Fruit fly (Drosophila melanogaster): ENCODE measurements around the gene mts.

Gene mts

dm6 chr2L:7827045-7828004 lies at the start of gene mts, which contains the start of gene Rack1:
Gene mts, plus strand, starts transcription at chr2L:7827650.
Gene Rack1, minus strand, starts transcription at chr2L:7827315.
- TF ChIP-seq ttk (optimal IDR thresholded peaks at IDR 0.05) = no peak
- TF ChIP-seq Sin3A (optimal IDR thresholded peaks at IDR 0.05) = no peak
- no peak for TF ChIP-seq psq (optimal IDR thresholded peaks at IDR 0.05)
- TF ChIP-seq h (optimal IDR thresholded peaks at IDR 0.05) = no peak
- no peak for TF ChIP-seq Myc (optimal IDR thresholded peaks at IDR 0.05)
- TF ChIP-seq insv (optimal IDR thresholded peaks at IDR 0.05) = no peak

dm6 chr2L:7777979-7778692 lies 49.3 kb upstream of the mts start, which contains the start of gene CG7179:
Gene CG7179, minus strand, starts transcription at chr2L:7778029.
- TF ChIP-seq h (optimal IDR thresholded peaks at IDR 0.05) (no peak), insv (optimal IDR thresholded peaks at IDR 0.05) (no peak), Myc (optimal IDR thresholded peaks at IDR 0.05) (no peak), Sin3A (optimal IDR thresholded peaks at IDR 0.05) (no peak), ttk (optimal IDR thresholded peaks at IDR 0.05) (no peak), psq (optimal IDR thresholded peaks at IDR 0.05) (no peak)

- TF ChIP-seq Myc (optimal IDR thresholded peaks at IDR 0.05) (no peak), ttk (optimal IDR thresholded peaks at IDR 0.05) (no peak), insv (optimal IDR thresholded peaks at IDR 0.05) (no peak), psq (optimal IDR thresholded peaks at IDR 0.05) (no peak), h (optimal IDR thresholded peaks at IDR 0.05) (no peak), Sin3A (optimal IDR thresholded peaks at IDR 0.05) (no peak)
These were observed 47.7 kb upstream of the mts start, which contains the start of gene Uro for dm6 chr2L:7779785-7780184. Gene Uro, plus strand, starts transcription at chr2L:7780085.

- TF ChIP-seq ttk (optimal IDR thresholded peaks at IDR 0.05) (no peak), h (optimal IDR thresholded peaks at IDR 0.05) (no peak)
These were observed 46.3 kb upstream of the mts start, which contains the start of gene CG7164 for dm6 chr2L:7781165-7781564. Gene CG7164, plus strand, starts transcription at chr2L:7781465.

- no peak for TF ChIP-seq insv (optimal IDR thresholded peaks at IDR 0.05)
- TF ChIP-seq psq (optimal IDR thresholded peaks at IDR 0.05) = no peak
- TF ChIP-seq ttk (optimal IDR thresholded peaks at IDR 0.05) = no peak
- no peak for TF ChIP-seq h (optimal IDR thresholded peaks at IDR 0.05)
- TF ChIP-seq Myc (optimal IDR thresholded peaks at IDR 0.05) = no peak
- TF ChIP-seq Sin3A (optimal IDR thresholded peaks at IDR 0.05) = no peak
These were observed 44.6 kb upstream of the mts start, which contains the start of gene Brd7-9 for dm6 chr2L:7782788-7783401. Gene Brd7-9, plus strand, starts transcription at chr2L:7782865.

dm6 chr2L:7788952-7789466 lies 38.4 kb upstream of the mts start:
- TF ChIP-seq h (optimal IDR thresholded peaks at IDR 0.05) (no peak), Sin3A (optimal IDR thresholded peaks at IDR 0.05) (no peak), insv (optimal IDR thresholded peaks at IDR 0.05) (no peak), psq (optimal IDR thresholded peaks at IDR 0.05) (no peak), ttk (optimal IDR thresholded peaks at IDR 0.05) (no peak), Myc (optimal IDR thresholded peaks at IDR 0.05) (no peak)

dm6 chr2L:7790081-7790447 lies 37.4 kb upstream of the mts start:
- TF ChIP-seq ttk (optimal IDR thresholded peaks at IDR 0.05) = no peak
- TF ChIP-seq Sin3A (optimal IDR thresholded peaks at IDR 0.05) = no peak
- TF ChIP-seq insv (optimal IDR thresholded peaks at IDR 0.05) = no peak
- no peak for TF ChIP-seq psq (optimal IDR thresholded peaks at IDR 0.05)
- no peak for TF ChIP-seq h (optimal IDR thresholded peaks at IDR 0.05)
- TF ChIP-seq Myc (optimal IDR thresholded peaks at IDR 0.05) = no peak

- TF ChIP-seq Myc (optimal IDR thresholded peaks at IDR 0.05) (no peak), insv (optimal IDR thresholded peaks at IDR 0.05) (no peak), psq (optimal IDR thresholded peaks at IDR 0.05) (no peak), h (optimal IDR thresholded peaks at IDR 0.05) (no peak), Sin3A (optimal IDR thresholded peaks at IDR 0.05) (no peak)
These were observed 36.7 kb upstream of the mts start, which contains the start of gene CG7149 for dm6 chr2L:7790448-7791355. Gene CG7149, minus strand, starts transcription at chr2L:7790557.

- TF ChIP-seq Myc (optimal IDR thresholded peaks at IDR 0.05) (no peak), h (optimal IDR thresholded peaks at IDR 0.05) (no peak), ttk (optimal IDR thresholded peaks at IDR 0.05) (no peak), psq (optimal IDR thresholded peaks at IDR 0.05) (no peak), insv (optimal IDR thresholded peaks at IDR 0.05) (no peak), Sin3A (optimal IDR thresholded peaks at IDR 0.05) (no peak)
These were observed 36.1 kb upstream of the mts start for dm6 chr2L:7791356-7791738.

- TF ChIP-seq h (optimal IDR thresholded peaks at IDR 0.05) (no peak), Myc (optimal IDR thresholded peaks at IDR 0.05) (no peak), Sin3A (optimal IDR thresholded peaks at IDR 0.05) (no peak), psq (optimal IDR thresholded peaks at IDR 0.05) (no peak), ttk (optimal IDR thresholded peaks at IDR 0.05) (no peak)
These were observed 32.6 kb upstream of the mts start for dm6 chr2L:7794689-7795475.

Measured in Kc167 (cell line).